Worm (Caenorhabditis elegans) whole organism, midembryonic: ENCODE data around the gene cyy-1.

ENCODE experiments used
- T22C8.4 ChIP-seq: fragments of 200-800 bp; sonication (Bioruptor generic); IDR thresholded peaks from 2 replicates; pipeline ENCODE4 v1.3.6; 2022; ENCODE audit warnings: missing genetic modification characterization, missing compliant biosample characterization
- cog-1 ChIP-seq: sonication (generic microtip); optimal IDR thresholded peaks from 2 replicates; lab custom pipeline; 2016; ENCODE audit warnings: missing genetic modification characterization, missing compliant biosample characterization
- flt-1 ChIP-seq: fragments of 200-800 bp; sonication (Bioruptor generic); IDR thresholded peaks from 2 replicates; pipeline ENCODE4 v1.3.6; 2022; ENCODE audit warnings: missing genetic modification characterization, missing compliant biosample characterization
- klf-2 ChIP-seq: fragments of 200-800 bp; sonication (Bioruptor generic); conservative IDR thresholded peaks from 2 replicates; pipeline ENCODE4 v1.3.6; 2022; ENCODE audit warnings: missing genetic modification reagents, missing genetic modification characterization, missing compliant biosample characterization
- med-1 ChIP-seq: sonication (generic microtip); optimal IDR thresholded peaks from 2 replicates; lab custom pipeline; 2017; ENCODE audit warnings: missing genetic modification characterization, mild to moderate bottlenecking, missing compliant biosample characterization, antibody characterized with exemption, missing genetic modification reagents; ENCODE audit not compliant: insufficient read depth
- tab-1 ChIP-seq: fragments of 200-800 bp; sonication (Bioruptor generic); IDR thresholded peaks from 2 replicates; pipeline ENCODE4 v1.3.6; 2022; ENCODE audit warnings: missing genetic modification characterization, missing compliant biosample characterization
- ztf-23 ChIP-seq: fragments of 200-800 bp; sonication (Bioruptor generic); IDR thresholded peaks from 2 replicates; pipeline ENCODE4 v1.3.6; 2022; ENCODE audit warnings: missing genetic modification reagents, missing genetic modification characterization, missing compliant biosample characterization
- ztf-29 ChIP-seq: fragments of 200-800 bp; sonication (Bioruptor generic); IDR thresholded peaks from 2 replicates; pipeline ENCODE4 v1.3.6; 2022; ENCODE audit warnings: missing genetic modification reagents, missing genetic modification characterization, missing compliant biosample characterization

DNA sequence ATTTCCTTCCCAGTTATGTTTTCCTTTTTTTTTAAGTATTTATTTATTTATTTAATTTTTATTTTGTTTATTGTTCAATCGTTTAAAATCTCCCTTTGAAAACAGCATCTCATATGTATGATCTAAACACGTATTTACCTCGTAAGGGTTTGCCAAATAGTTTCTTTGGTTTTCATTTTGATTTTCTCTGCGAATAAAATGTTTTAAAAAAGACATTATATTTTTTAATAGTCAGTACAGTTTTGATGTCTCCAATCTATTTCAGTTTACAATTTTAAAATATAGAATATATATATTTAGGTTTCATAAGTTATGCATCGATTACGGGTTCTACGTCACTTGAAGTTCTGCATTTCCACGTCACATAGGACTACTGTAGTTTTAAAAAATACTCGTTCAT lies 25.0 kb upstream of the cyy-1 start, which contains the start of gene R05D3.12:
- TF ChIP-seq cog-1 (tag; lab: Kevin White, UChicago) = no peak
- TF ChIP-seq T22C8.4 (GFP tag; lab: Robert Waterston, UW) = no peak
- TF ChIP-seq ztf-23 (GFP tag; lab: Robert Waterston, UW) = no peak
- TF ChIP-seq flt-1 (GFP tag; lab: Robert Waterston, UW) = no peak
- TF ChIP-seq tab-1 = no peak
- no peak for TF ChIP-seq ztf-29
- no peak for TF ChIP-seq med-1 (GFP tag; lab: Kevin White, UChicago)
- TF ChIP-seq klf-2 (GFP tag; lab: Robert Waterston, UW) = no peak
